Fruit fly (Drosophila melanogaster) whole organism: ENCODE data around the gene VGlut.

Experiments
- Dll ChIP-seq: fragments of >200 bp; optimal IDR thresholded peaks from 2 replicates; lab custom pipeline; 2017
- EcR ChIP-seq, 2 experiments: fragments of >200 bp; optimal IDR thresholded peaks; 2 replicates each; lab custom pipeline; 2017; ENCODE audit warnings: missing biosample characterization in 2 of 2, missing genetic modification characterization in 2 of 2, missing genetic modification reagents in 2 of 2
- pan ChIP-seq: fragments of >200 bp; optimal IDR thresholded peaks from 2 replicates; lab custom pipeline; 2017
- psq ChIP-seq: fragments of >200 bp; optimal IDR thresholded peaks from 2 replicates; lab custom pipeline; 2017
- usp ChIP-seq: fragments of >200 bp; optimal IDR thresholded peaks from 2 replicates; lab custom pipeline; 2017; ENCODE audit warnings: missing biosample characterization, missing genetic modification characterization, mixed read lengths

- TF ChIP-seq pan (lab: Kevin White, UChicago) (no peak), psq (lab: Kevin White, UChicago) (no peak), Dll (no peak), usp (GFP tag; lab: Kevin White, UChicago) (no peak), EcR (GFP tag; optimal IDR thresholded peaks at IDR 0.05; lab: Kevin White, UChicago) (no peak)
Observed at dm6 chr2L:2429588-2429987, 29.5 kb downstream of the VGlut start.
